Fruit fly (Drosophila melanogaster): ENCODE results near the gene CG42449.

Gene CG42449

DNA sequence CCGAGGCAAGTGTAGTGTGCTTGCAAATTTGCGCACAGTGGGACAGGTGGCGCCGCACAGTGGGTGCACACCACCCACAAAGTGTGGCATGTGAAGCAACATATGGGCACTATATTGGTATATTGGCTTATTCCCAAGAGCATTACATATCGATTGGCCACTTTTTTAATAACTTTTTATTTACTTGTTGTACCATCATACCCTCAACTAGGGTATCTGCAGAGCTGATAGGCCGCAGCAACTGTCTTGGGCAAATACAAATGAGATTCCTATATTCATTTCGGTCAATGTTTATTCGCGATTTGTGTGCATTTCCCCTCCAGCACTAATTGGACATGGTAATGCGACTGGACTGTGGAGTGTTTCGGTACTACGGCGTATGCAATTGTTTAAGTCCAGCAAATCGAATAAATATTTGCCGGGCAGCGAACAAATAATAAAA, 41.7 kb downstream of the CG42449 start:
- peak; percentile 28 for TF ChIP-seq Hr38 (GFP tag; optimal IDR thresholded peaks at IDR 0.05)
- peak; percentile 69 for TF ChIP-seq CG6808 (GFP tag; optimal IDR thresholded peaks at IDR 0.05)
- peak; percentile 89 for TF ChIP-seq CG8119 (GFP tag; IDR thresholded peaks at IDR 0.05)
- peak; percentile 73 for TF ChIP-seq cyc (GFP tag; optimal IDR thresholded peaks at IDR 0.05)
- TF ChIP-seq net (GFP tag; optimal IDR thresholded peaks at IDR 0.05), result peak; percentile 88
- no peak for TF ChIP-seq CG6854 (GFP tag; optimal IDR thresholded peaks at IDR 0.05)
- TF ChIP-seq OdsH (GFP tag; optimal IDR thresholded peaks at IDR 0.05), result peak; percentile 90
- peak; percentile 80 for TF ChIP-seq CG11762 (GFP tag; optimal IDR thresholded peaks at IDR 0.05; ENCODE audit: insufficient read depth)
- TF ChIP-seq spab (GFP tag; optimal IDR thresholded peaks at IDR 0.05), result peak; percentile 68
- peak; percentile 87 for TF ChIP-seq CG6276 (GFP tag; optimal IDR thresholded peaks at IDR 0.05)
- peak; percentile 89 for TF ChIP-seq Sox14 (GFP tag; optimal IDR thresholded peaks at IDR 0.05)
- TF ChIP-seq Blimp-1 (GFP tag; optimal IDR thresholded peaks at IDR 0.05), result no peak
- peak; percentile 87 for TF ChIP-seq Eip75B (GFP tag; optimal IDR thresholded peaks at IDR 0.05)
- TF ChIP-seq Met (GFP tag; optimal IDR thresholded peaks at IDR 0.05), result peak; percentile 65
- peak; percentile 72 to 89 for TF ChIP-seq salr (GFP tag; optimal IDR thresholded peaks at IDR 0.05)
- TF ChIP-seq CG11902 (GFP tag; optimal IDR thresholded peaks at IDR 0.05), result peak; percentile 59
- TF ChIP-seq CG10669 (GFP tag; optimal IDR thresholded peaks at IDR 0.05), result peak; percentile 80
- peak; percentile 85 for TF ChIP-seq CG7368 (GFP tag; optimal IDR thresholded peaks at IDR 0.05)
- TF ChIP-seq eg (GFP tag; IDR thresholded peaks at IDR 0.05), result peak; percentile 94
- TF ChIP-seq CG8632 (GFP tag; optimal IDR thresholded peaks at IDR 0.05), result peak; percentile 77
- TF ChIP-seq CG6163 (GFP tag; IDR thresholded peaks at IDR 0.05), result peak; percentile 93
- TF ChIP-seq Ets21C (GFP tag; optimal IDR thresholded peaks at IDR 0.05), result peak; percentile 46
- peak; percentile 87 for TF ChIP-seq achi (GFP tag; optimal IDR thresholded peaks at IDR 0.05)
- TF ChIP-seq Hr39 (GFP tag; optimal IDR thresholded peaks at IDR 0.05), result peak; percentile 76
- peak; percentile 68 for TF ChIP-seq CG8319 (GFP tag; optimal IDR thresholded peaks at IDR 0.05)
- peak; percentile 43 for TF ChIP-seq vri (GFP tag; optimal IDR thresholded peaks at IDR 0.05)
- peak; percentile 35 for TF ChIP-seq CG16779 (tag; optimal IDR thresholded peaks at IDR 0.05)
- peak; percentile 94 for TF ChIP-seq CG32006 (GFP tag; optimal IDR thresholded peaks at IDR 0.05)
- TF ChIP-seq Hr4 (GFP tag; optimal IDR thresholded peaks at IDR 0.05), result peak; percentile 94
- peak; percentile 84 for TF ChIP-seq CG11294 (GFP tag; IDR thresholded peaks at IDR 0.05)
- peak; percentile 86 for TF ChIP-seq svp (GFP tag)
- peak; percentile 91 for TF ChIP-seq Lpt (GFP tag; optimal IDR thresholded peaks at IDR 0.05)
- TF ChIP-seq Gug (GFP tag; IDR thresholded peaks at IDR 0.05), result peak; percentile 88
- TF ChIP-seq fkh (GFP tag; optimal IDR thresholded peaks at IDR 0.05), result peak; percentile 83
- peak; percentile 58 for TF ChIP-seq dsx (GFP tag; optimal IDR thresholded peaks at IDR 0.05; ENCODE audit: poor library complexity, severe bottlenecking)
- peak; percentile 78 for TF ChIP-seq topi (GFP tag; optimal IDR thresholded peaks at IDR 0.05)
- peak; percentile 87 for TF ChIP-seq CG3032 (tag; optimal IDR thresholded peaks at IDR 0.05)
- TF ChIP-seq Eip93F (GFP tag; optimal IDR thresholded peaks at IDR 0.05), result no peak
- peak; percentile 73 for TF ChIP-seq CG1621 (tag; optimal IDR thresholded peaks at IDR 0.05)
- peak; percentile 87 for TF ChIP-seq CG10631 (GFP tag; optimal IDR thresholded peaks at IDR 0.05)
- TF ChIP-seq fd85E (GFP tag; optimal IDR thresholded peaks at IDR 0.05), result peak; percentile 34
- peak; percentile 81 for TF ChIP-seq CG6792 (GFP tag; optimal IDR thresholded peaks at IDR 0.05)
- TF ChIP-seq esn (GFP tag; optimal IDR thresholded peaks at IDR 0.05), result peak; percentile 76
- TF ChIP-seq acj6 (GFP tag; optimal IDR thresholded peaks at IDR 0.05), result peak; percentile 88
- TF ChIP-seq CG3919 (GFP tag; optimal IDR thresholded peaks at IDR 0.05), result peak; percentile 89
- TF ChIP-seq CG4318 (GFP tag; optimal IDR thresholded peaks at IDR 0.05), result peak; percentile 89
- no peak for TF ChIP-seq CG9139 (GFP tag; optimal IDR thresholded peaks at IDR 0.05)
- peak; percentile 55 for TF ChIP-seq Smox (GFP tag; optimal IDR thresholded peaks at IDR 0.05)
- TF ChIP-seq ss (GFP tag; optimal IDR thresholded peaks at IDR 0.05), result peak; percentile 27 to 62
- TF ChIP-seq Sox15 (GFP tag; optimal IDR thresholded peaks at IDR 0.05), result peak; percentile 73
- TF ChIP-seq CG31627 (GFP tag; optimal IDR thresholded peaks at IDR 0.05), result peak; percentile 63
- TF ChIP-seq Eip78C (GFP tag), result peak; percentile 96
